Worm (Caenorhabditis elegans) whole organism, midembryonic: ENCODE results near the gene slc-25A18.1.

ENCODE experiments used
- T22C8.4 ChIP-seq: fragments of 200-800 bp; sonication (Bioruptor generic); IDR thresholded peaks from 2 replicates; pipeline ENCODE4 v1.3.6; 2022; ENCODE audit warnings: missing genetic modification characterization, missing compliant biosample characterization
- flt-1 ChIP-seq: fragments of 200-800 bp; sonication (Bioruptor generic); IDR thresholded peaks from 2 replicates; pipeline ENCODE4 v1.3.6; 2022; ENCODE audit warnings: missing genetic modification characterization, missing compliant biosample characterization
- ref-1 ChIP-seq: fragments of 200-800 bp; sonication (Bioruptor generic); conservative IDR thresholded peaks from 2 replicates; pipeline ENCODE4 v1.3.6; 2022; ENCODE audit warnings: missing genetic modification reagents, missing genetic modification characterization, missing compliant biosample characterization
- tab-1 ChIP-seq: fragments of 200-800 bp; sonication (Bioruptor generic); IDR thresholded peaks from 2 replicates; pipeline ENCODE4 v1.3.6; 2022; ENCODE audit warnings: missing genetic modification characterization, missing compliant biosample characterization

- TF ChIP-seq ref-1 (no peak), flt-1 (GFP tag; lab: Robert Waterston, UW) (no peak), T22C8.4 (GFP tag; lab: Robert Waterston, UW) (no peak), tab-1 (GFP tag; lab: Robert Waterston, UW) (no peak)
Measured at ce11 chrX:15010941-15011340, 7.2 kb upstream of the slc-25A18.1 start.
